Worm (Caenorhabditis elegans) whole organism, young adult: ENCODE data around the gene C01G5.7.

ENCODE experiments used
- F33H1.4 ChIP-seq: fragments of 200-800 bp; sonication (Bioruptor generic); IDR thresholded peaks from 2 replicates; pipeline ENCODE4 v1.3.6; 2022; ENCODE audit warnings: missing genetic modification reagents, missing genetic modification characterization, missing compliant biosample characterization
- F57C9.4 ChIP-seq: sonication (generic microtip); optimal IDR thresholded peaks from 2 replicates; lab custom pipeline; 2017; ENCODE audit warnings: mild to moderate bottlenecking, missing genetic modification characterization, missing compliant biosample characterization
- K12H6.12 ChIP-seq: fragments of 200-800 bp; sonication (Bioruptor generic); optimal IDR thresholded peaks from 2 replicates; lab custom pipeline; 2018; ENCODE audit warnings: mild to moderate bottlenecking, missing genetic modification characterization, missing compliant biosample characterization
- aptf-2 ChIP-seq: fragments of 200-800 bp; sonication (Bioruptor generic); conservative IDR thresholded peaks from 2 replicates; pipeline ENCODE4 v1.3.6; 2022; ENCODE audit warnings: missing genetic modification reagents, missing genetic modification characterization, missing compliant biosample characterization
- bed-2 ChIP-seq: fragments of 200-800 bp; sonication (Bioruptor generic); IDR thresholded peaks from 2 replicates; pipeline ENCODE4 v1.3.6; 2022; ENCODE audit warnings: missing genetic modification reagents, missing genetic modification characterization, missing compliant biosample characterization
- cebp-2 ChIP-seq: fragments of 200-800 bp; sonication (Bioruptor generic); IDR thresholded peaks from 2 replicates; pipeline ENCODE4 v1.3.6; 2022; ENCODE audit warnings: missing genetic modification characterization, missing compliant biosample characterization
- egl-44 ChIP-seq: fragments of 200-800 bp; sonication (Bioruptor generic); IDR thresholded peaks from 2 replicates; pipeline ENCODE4 v1.3.6; 2022; ENCODE audit warnings: missing genetic modification reagents, missing genetic modification characterization, missing compliant biosample characterization
- hsf-1 ChIP-seq: fragments of 200-800 bp; sonication (Bioruptor generic); IDR thresholded peaks from 2 replicates; pipeline ENCODE4 v1.3.6; 2022; ENCODE audit warnings: missing genetic modification reagents, missing genetic modification characterization, missing compliant biosample characterization
- mes-4 ChIP-seq: sonication (generic microtip); optimal IDR thresholded peaks from 2 replicates; lab custom pipeline; 2016; ENCODE audit warnings: missing genotype, missing genetic modification characterization, missing compliant biosample characterization
- mxl-1 ChIP-seq: sonication (generic microtip); optimal IDR thresholded peaks from 2 replicates; lab custom pipeline; 2016; ENCODE audit warnings: missing genetic modification characterization, missing compliant biosample characterization
- nfya-1 ChIP-seq: sonication (generic microtip); optimal IDR thresholded peaks from 2 replicates; lab custom pipeline; 2017; ENCODE audit warnings: antibody characterized with exemption, missing compliant biosample characterization, missing genetic modification characterization, borderline replicate concordance; ENCODE audit not compliant: insufficient read depth
- pha-4 ChIP-seq: fragments of 150-350 bp; sonication (generic microtip); optimal IDR thresholded peaks from 2 replicates; lab custom pipeline; 2014; ENCODE audit warnings: missing biosample characterization, missing genetic modification reagents, missing genetic modification characterization
- snpc-4 ChIP-seq, 5 experiments: fragments of 150-350 bp in 1 of 5; sonication (generic microtip) in 4 of 5; optimal IDR thresholded peaks; 2 replicates each; lab custom pipeline; 2014 to 2018; ENCODE audit warnings: missing genetic modification characterization in 5 of 5, missing biosample characterization in 3 of 5, antibody characterized with exemption in 2 of 5, mild to moderate bottlenecking in 2 of 5, missing compliant biosample characterization in 2 of 5, missing genotype in 2 of 5, moderate library complexity in 2 of 5, missing genetic modification reagents in 1 of 5

- TF ChIP-seq pha-4 (tag; lab: Kevin White, UChicago), result no peak
- no peak for TF ChIP-seq aptf-2 (GFP tag; lab: Robert Waterston, UW)
- no peak for TF ChIP-seq cebp-2 (GFP tag; lab: Robert Waterston, UW)
- TF ChIP-seq mes-4 (tag; lab: Kevin White, UChicago), result no peak
- no peak for TF ChIP-seq F57C9.4 (tag; lab: Kevin White, UChicago)
- TF ChIP-seq hsf-1 (GFP tag; lab: Robert Waterston, UW), result no peak
- no peak for TF ChIP-seq mxl-1 (tag; lab: Kevin White, UChicago)
- TF ChIP-seq snpc-4 (GFP tag; optimal IDR thresholded peaks at IDR 0.05; lab: Kevin White, UChicago), result no peak
- TF ChIP-seq snpc-4 (tag; optimal IDR thresholded peaks at IDR 0.05; lab: Kevin White, UChicago), result no peak
- no peak for TF ChIP-seq egl-44 (GFP tag; lab: Robert Waterston, UW)
- TF ChIP-seq F33H1.4 (GFP tag; lab: Robert Waterston, UW), result no peak
- TF ChIP-seq K12H6.12 (tag; lab: Kevin White, UChicago), result no peak
- no peak for TF ChIP-seq bed-2 (GFP tag; lab: Robert Waterston, UW)
- no peak for TF ChIP-seq nfya-1 (tag; lab: Kevin White, UChicago)
These were observed 15.2 kb upstream of the C01G5.7 start for ce11 chrIV:6502725-6503124.
